Worm (Caenorhabditis elegans): ENCODE data around the gene skr-7.

DNA sequence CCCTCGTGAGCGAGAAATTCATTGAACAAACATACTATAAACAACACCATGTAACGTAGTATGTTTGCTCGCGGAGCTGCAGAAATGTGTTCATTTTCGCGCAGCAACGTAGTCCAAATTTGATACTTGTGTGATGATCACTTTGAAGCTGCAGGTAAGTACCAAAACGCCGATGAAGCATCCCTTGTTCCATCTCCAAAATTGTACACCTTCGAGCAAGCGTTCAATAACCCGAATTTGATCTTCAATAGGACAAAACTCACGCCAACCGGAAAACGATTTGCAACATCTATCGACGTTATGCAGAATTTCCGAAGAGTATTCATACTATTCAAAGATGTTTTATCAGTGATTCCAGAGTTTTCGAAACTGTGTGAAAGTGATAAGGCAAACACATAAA is 11.6 kb upstream of the skr-7 start, which contains the start of gene Y47D7A.3:
- no peak for TF ChIP-seq him-1 (tag; optimal IDR thresholded peaks at IDR 0.05)
- no peak for TF ChIP-seq dao-5 (tag; optimal IDR thresholded peaks at IDR 0.05)

All from whole organism, L4/young adult.